Worm (Caenorhabditis elegans) whole organism, mixed stage, embryonic: ENCODE data around the gene Y41C4A.18.

Source experiments
- M03D4.4 ChIP-seq: sonication (generic microtip); optimal IDR thresholded peaks from 2 replicates; lab custom pipeline; 2017; ENCODE audit warnings: mild to moderate bottlenecking, missing genetic modification characterization, missing compliant biosample characterization
- bed-3 ChIP-seq: fragments of 200-800 bp; sonication (Bioruptor generic); optimal IDR thresholded peaks from 3 replicates; lab custom pipeline; 2018; ENCODE audit warnings: mild to moderate bottlenecking, missing genetic modification characterization, moderate library complexity, missing compliant biosample characterization
- blmp-1 ChIP-seq: fragments of 150-350 bp; optimal IDR thresholded peaks from 2 replicates; lab custom pipeline; 2014; ENCODE audit warnings: missing biosample characterization, missing genetic modification characterization
- ceh-39 ChIP-seq: fragments of 150-350 bp; optimal IDR thresholded peaks from 2 replicates; lab custom pipeline; 2014; ENCODE audit warnings: missing biosample characterization, missing genetic modification characterization
- ceh-83 ChIP-seq: fragments of 200-800 bp; sonication (Bioruptor generic); optimal IDR thresholded peaks from 2 replicates; lab custom pipeline; 2018; ENCODE audit warnings: mild to moderate bottlenecking, missing genetic modification characterization, missing compliant biosample characterization
- ces-1 ChIP-seq: fragments of 150-350 bp; optimal IDR thresholded peaks from 2 replicates; lab custom pipeline; 2014; ENCODE audit warnings: missing biosample characterization, missing genetic modification reagents, missing genetic modification characterization
- drap-1 ChIP-seq: fragments of 200-800 bp; sonication (Bioruptor generic); optimal IDR thresholded peaks from 3 replicates; lab custom pipeline; 2018; ENCODE audit warnings: mild to moderate bottlenecking, missing genetic modification characterization, missing compliant biosample characterization
- elt-1 ChIP-seq: sonication (generic microtip); optimal IDR thresholded peaks from 2 replicates; lab custom pipeline; 2017; ENCODE audit warnings: missing genetic modification characterization, mild to moderate bottlenecking, missing compliant biosample characterization, antibody characterized with exemption, moderate library complexity, borderline replicate concordance; ENCODE audit not compliant: insufficient read depth
- elt-3 ChIP-seq: fragments of 150-350 bp; optimal IDR thresholded peaks from 2 replicates; lab custom pipeline; 2014; ENCODE audit warnings: missing biosample characterization, missing genetic modification characterization
- flh-1 ChIP-seq: fragments of 200-800 bp; sonication (Bioruptor generic); optimal IDR thresholded peaks from 2 replicates; lab custom pipeline; 2018; ENCODE audit warnings: mild to moderate bottlenecking, missing genetic modification characterization, moderate library complexity, missing compliant biosample characterization
- ham-2 ChIP-seq: fragments of 200-800 bp; sonication (Bioruptor generic); optimal IDR thresholded peaks from 2 replicates; lab custom pipeline; 2018; ENCODE audit warnings: mild to moderate bottlenecking, missing genetic modification characterization, missing compliant biosample characterization
- lin-13 ChIP-seq: fragments of 150-350 bp; optimal IDR thresholded peaks from 2 replicates; lab custom pipeline; 2014; ENCODE audit warnings: missing biosample characterization, missing genetic modification characterization
- lsy-2 ChIP-seq: fragments of 150-350 bp; optimal IDR thresholded peaks from 2 replicates; lab custom pipeline; 2014; ENCODE audit warnings: missing biosample characterization, missing genetic modification characterization
- mab-5 ChIP-seq: fragments of 150-350 bp; optimal IDR thresholded peaks from 2 replicates; lab custom pipeline; 2014; ENCODE audit warnings: missing biosample characterization, missing genetic modification characterization
- mep-1 ChIP-seq: fragments of 150-350 bp; optimal IDR thresholded peaks from 2 replicates; lab custom pipeline; 2017; ENCODE audit warnings: missing biosample characterization, missing genetic modification reagents, missing genetic modification characterization, inconsistent platforms
- mls-2 ChIP-seq: sonication (generic microtip); optimal IDR thresholded peaks from 2 replicates; lab custom pipeline; 2016; ENCODE audit warnings: mild to moderate bottlenecking, missing genetic modification characterization, moderate library complexity, missing compliant biosample characterization
- nhr-12 ChIP-seq: fragments of 150-350 bp; optimal IDR thresholded peaks from 2 replicates; lab custom pipeline; 2014; ENCODE audit warnings: missing biosample characterization, missing genetic modification characterization
- nhr-2 ChIP-seq: fragments of 150-350 bp; optimal IDR thresholded peaks from 2 replicates; lab custom pipeline; 2014; ENCODE audit warnings: missing biosample characterization, missing genetic modification characterization
- nhr-237 ChIP-seq: fragments of 150-350 bp; optimal IDR thresholded peaks from 2 replicates; lab custom pipeline; 2014; ENCODE audit warnings: missing biosample characterization, missing genetic modification characterization
- nhr-28 ChIP-seq: fragments of 150-350 bp; optimal IDR thresholded peaks from 2 replicates; lab custom pipeline; 2014; ENCODE audit warnings: missing biosample characterization, missing genetic modification characterization
- pha-4 ChIP-seq: fragments of 150-350 bp; optimal IDR thresholded peaks from 2 replicates; lab custom pipeline; 2018; ENCODE audit warnings: missing biosample characterization, missing genetic modification reagents, missing genetic modification characterization
- sem-2 ChIP-seq: fragments of 200-800 bp; sonication (Bioruptor generic); optimal IDR thresholded peaks from 2 replicates; lab custom pipeline; 2018; ENCODE audit warnings: mild to moderate bottlenecking, missing genetic modification characterization, missing compliant biosample characterization
- snpc-4 ChIP-seq: fragments of 150-350 bp; optimal IDR thresholded peaks from 2 replicates; lab custom pipeline; 2014; ENCODE audit warnings: missing biosample characterization, missing genetic modification characterization
- sptf-1 ChIP-seq: sonication (generic microtip); optimal IDR thresholded peaks from 2 replicates; lab custom pipeline; 2017; ENCODE audit warnings: mild to moderate bottlenecking, missing genetic modification characterization, moderate library complexity, missing compliant biosample characterization
- tbx-8 ChIP-seq: fragments of 200-800 bp; sonication (Bioruptor generic); optimal IDR thresholded peaks from 2 replicates; lab custom pipeline; 2018; ENCODE audit warnings: mild to moderate bottlenecking, missing genetic modification characterization, moderate library complexity, missing compliant biosample characterization
- unc-120 ChIP-seq: sonication (generic microtip); optimal IDR thresholded peaks from 2 replicates; lab custom pipeline; 2017; ENCODE audit warnings: missing genetic modification characterization, missing compliant biosample characterization; ENCODE audit not compliant: poor library complexity, severe bottlenecking
- unc-39 ChIP-seq: fragments of 150-350 bp; optimal IDR thresholded peaks from 2 replicates; lab custom pipeline; 2014; ENCODE audit warnings: missing biosample characterization, missing genetic modification characterization
- unc-62 ChIP-seq: fragments of 150-350 bp; optimal IDR thresholded peaks from 2 replicates; lab custom pipeline; 2014; ENCODE audit warnings: missing biosample characterization, missing genetic modification reagents, missing genetic modification characterization
- zip-8 ChIP-seq: fragments of 150-350 bp; optimal IDR thresholded peaks from 2 replicates; lab custom pipeline; 2014; ENCODE audit warnings: missing biosample characterization, missing genetic modification characterization
- ztf-11 ChIP-seq: fragments of 150-350 bp; optimal IDR thresholded peaks from 2 replicates; lab custom pipeline; 2014; ENCODE audit warnings: missing biosample characterization, missing genetic modification characterization

The Y41C4A.18 gene

DNA sequence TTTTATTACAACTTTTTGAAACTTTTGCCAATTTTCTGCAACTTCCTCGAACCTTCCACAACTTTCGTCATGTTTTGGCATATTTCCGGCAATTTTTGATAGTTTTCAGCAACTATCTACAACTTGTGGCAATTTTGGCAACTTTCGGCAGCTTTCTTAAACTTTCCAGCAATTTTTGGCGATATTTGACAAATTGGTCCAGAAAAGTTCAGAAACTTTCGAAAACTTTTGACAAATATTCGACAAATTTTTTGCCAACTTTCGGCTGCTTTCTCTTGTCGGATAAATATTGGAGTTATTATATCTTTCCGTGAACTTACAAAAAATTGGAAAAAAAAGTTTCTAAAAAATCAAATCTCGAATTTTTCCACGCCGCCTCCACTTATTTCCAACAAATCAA is at the start of gene Y41C4A.18:
Y41C4A.18 (plus strand) TSS at position 301 of the 400 bp plus-strand sequence.
- TF ChIP-seq zip-8 (tag; lab: Kevin White, UChicago): no peak
- TF ChIP-seq pha-4 (tag; lab: Kevin White, UChicago): no peak
- no peak for TF ChIP-seq unc-62 (GFP tag; lab: Kevin White, UChicago)
- no peak for TF ChIP-seq unc-39 (tag; lab: Kevin White, UChicago)
- TF ChIP-seq M03D4.4 (tag; lab: Kevin White, UChicago): no peak
- no peak for TF ChIP-seq ztf-11 (tag; lab: Kevin White, UChicago)
- no peak for TF ChIP-seq sptf-1 (tag; lab: Kevin White, UChicago)
- TF ChIP-seq nhr-237: no peak
- TF ChIP-seq, all 35 proteins: peak for 0

DNA sequence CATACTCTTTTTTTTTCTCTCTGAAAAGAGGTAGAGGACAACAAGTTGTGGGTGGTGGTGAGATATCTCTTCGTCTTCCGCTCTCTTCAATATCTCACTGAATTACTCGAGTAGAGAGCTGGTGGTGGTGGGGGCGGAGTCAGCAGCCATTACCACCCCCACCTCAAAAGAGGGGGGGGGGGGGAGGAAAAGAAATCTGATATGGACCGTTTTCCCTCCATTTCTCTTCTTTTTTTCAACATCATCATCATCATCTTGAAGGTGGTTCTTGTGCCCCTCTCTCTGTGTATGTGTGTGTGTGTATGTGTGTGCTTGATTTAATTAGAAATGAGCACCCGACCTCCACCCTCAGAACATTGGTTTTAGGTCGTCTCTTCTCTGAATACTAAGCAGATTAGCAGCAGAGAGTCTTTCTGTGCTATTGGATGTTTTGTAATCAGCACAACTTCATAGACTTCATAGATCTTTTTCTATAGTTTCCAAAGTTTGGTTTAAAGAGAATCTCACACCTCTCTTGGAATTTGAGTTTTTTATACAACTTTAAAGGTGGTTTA is 48.9 kb upstream of the Y41C4A.18 start:
- TF ChIP-seq mls-2 (tag; lab: Kevin White, UChicago): peak; percentile 13
- TF ChIP-seq ces-1 (GFP tag; lab: Kevin White, UChicago): peak; percentile 98
- TF ChIP-seq flh-1 (GFP tag; lab: Kevin White, UChicago): no peak
- no peak for TF ChIP-seq unc-120 (tag; lab: Kevin White, UChicago)
- TF ChIP-seq elt-1: no peak
- TF ChIP-seq bed-3 (GFP tag; lab: Kevin White, UChicago): no peak

DNA sequence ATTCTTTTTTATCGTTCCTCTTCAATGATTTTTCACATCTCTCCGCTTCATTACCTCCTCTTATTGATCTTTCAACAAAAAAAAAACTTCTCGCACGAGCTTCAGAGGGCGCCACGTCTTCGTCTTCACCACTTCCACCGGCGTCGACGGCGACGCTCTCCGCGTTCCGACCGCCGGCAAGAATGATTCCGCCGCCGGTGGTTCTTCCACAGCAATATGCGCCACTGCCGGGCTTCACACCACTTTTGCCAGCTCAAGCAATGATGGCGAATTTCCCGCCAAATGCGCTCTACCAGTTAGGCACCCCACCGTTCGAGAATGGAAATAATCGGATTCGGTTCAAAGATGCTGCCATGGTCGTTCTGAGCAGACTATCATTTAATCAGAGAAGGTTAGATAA is 47.4 kb upstream of the Y41C4A.18 start:
- TF ChIP-seq ztf-11 (tag; lab: Kevin White, UChicago) (no peak), elt-3 (tag; lab: Kevin White, UChicago) (no peak), blmp-1 (tag; lab: Kevin White, UChicago) (no peak), drap-1 (GFP tag; lab: Kevin White, UChicago) (no peak), nhr-12 (tag; lab: Kevin White, UChicago) (no peak), lin-13 (no peak), ceh-39 (tag; lab: Kevin White, UChicago) (no peak), ceh-83 (no peak), tbx-8 (GFP tag; lab: Kevin White, UChicago) (no peak), bed-3 (GFP tag; lab: Kevin White, UChicago) (no peak), ham-2 (GFP tag; lab: Kevin White, UChicago) (no peak), mep-1 (tag; lab: Kevin White, UChicago) (no peak), unc-120 (tag; lab: Kevin White, UChicago) (no peak), snpc-4 (no peak), flh-1 (GFP tag; lab: Kevin White, UChicago) (no peak), nhr-28 (tag; lab: Kevin White, UChicago) (no peak)
- TF ChIP-seq, all 35 proteins: peak for 0

DNA sequence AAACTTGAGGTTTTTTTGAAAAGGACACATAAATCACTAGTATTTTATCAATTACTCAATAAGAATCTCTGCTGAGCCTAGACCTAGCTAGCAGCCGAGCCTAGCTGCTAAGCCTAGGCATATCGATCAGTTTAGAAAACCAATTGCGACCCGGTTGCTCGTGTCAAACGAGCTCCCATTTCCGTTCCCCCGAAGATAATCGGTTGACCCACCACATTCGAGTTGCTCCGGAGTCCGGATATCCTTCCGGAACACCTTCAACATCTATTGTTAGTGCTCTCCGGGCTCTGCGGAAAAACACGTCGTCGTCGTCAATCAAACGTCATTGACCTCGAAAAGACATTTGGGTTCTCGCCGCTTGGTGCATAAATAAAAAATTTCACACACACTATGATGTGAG is 46.6 kb upstream of the Y41C4A.18 start:
- TF ChIP-seq ceh-39 (tag; lab: Kevin White, UChicago): no peak
- TF ChIP-seq mls-2 (tag; lab: Kevin White, UChicago): no peak
- no peak for TF ChIP-seq elt-1
- no peak for TF ChIP-seq nhr-2 (tag; lab: Kevin White, UChicago)
- no peak for TF ChIP-seq M03D4.4 (tag; lab: Kevin White, UChicago)

DNA sequence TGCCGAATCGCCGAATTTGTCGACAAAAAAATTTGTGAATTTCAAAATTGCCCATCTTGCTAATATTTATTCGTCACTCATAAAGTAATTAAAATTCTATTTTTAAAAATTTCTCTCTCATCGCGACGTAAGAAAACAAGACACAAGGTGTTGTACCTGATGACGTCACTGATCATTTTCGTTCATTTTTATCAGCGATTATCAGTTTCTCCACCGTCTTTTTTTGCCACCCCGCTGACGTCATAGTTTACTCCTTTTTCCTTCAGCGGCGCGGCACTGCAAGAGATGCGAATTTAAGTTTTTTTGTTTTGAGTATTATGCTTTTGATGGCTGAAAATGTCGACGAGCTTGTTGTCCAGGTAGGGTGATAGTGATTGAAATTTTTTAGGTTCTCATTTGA is 45.6 kb upstream of the Y41C4A.18 start:
- TF ChIP-seq mls-2 (tag; lab: Kevin White, UChicago): no peak
- TF ChIP-seq sem-2: no peak
- peak; percentile 70 for TF ChIP-seq zip-8 (tag; lab: Kevin White, UChicago)
- no peak for TF ChIP-seq lsy-2 (tag; lab: Kevin White, UChicago)

DNA sequence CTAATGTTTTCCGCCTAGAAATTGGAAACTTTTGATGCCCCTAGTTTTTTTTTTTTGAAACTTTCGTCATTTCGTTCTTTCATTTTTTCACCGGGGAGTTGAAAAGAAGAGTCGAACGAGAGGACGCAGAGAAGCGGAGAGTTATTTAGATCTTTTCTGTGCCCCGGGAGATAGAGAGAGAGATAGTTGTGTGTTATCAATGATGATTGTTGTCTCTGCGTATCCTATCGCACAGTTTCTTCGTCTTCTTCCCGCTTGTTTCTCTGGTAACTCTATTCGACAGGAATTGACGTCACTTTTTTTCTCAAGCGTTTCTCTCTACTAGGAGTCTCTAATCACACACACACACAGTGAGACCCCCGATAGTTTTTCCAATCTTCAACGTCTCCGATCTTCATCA is 41.1 kb upstream of the Y41C4A.18 start:
- TF ChIP-seq ces-1 (GFP tag; lab: Kevin White, UChicago): no peak
- no peak for TF ChIP-seq sem-2
- TF ChIP-seq nhr-237: no peak
- no peak for TF ChIP-seq lin-13
- no peak for TF ChIP-seq tbx-8 (GFP tag; lab: Kevin White, UChicago)
- no peak for TF ChIP-seq nhr-2 (tag; lab: Kevin White, UChicago)
- TF ChIP-seq mep-1 (tag; lab: Kevin White, UChicago): no peak
- no peak for TF ChIP-seq unc-39 (tag; lab: Kevin White, UChicago)
- peak; percentile 68 for TF ChIP-seq elt-3 (tag; lab: Kevin White, UChicago)
- peak; percentile 78 for TF ChIP-seq elt-1
- TF ChIP-seq flh-1 (GFP tag; lab: Kevin White, UChicago): no peak
- no peak for TF ChIP-seq mab-5 (tag; lab: Kevin White, UChicago)
- no peak for TF ChIP-seq ham-2 (GFP tag; lab: Kevin White, UChicago)
- TF ChIP-seq, all 35 proteins: peak for 2
